Worm (Caenorhabditis elegans) whole organism, L4/young adult: ENCODE data around the gene ZK757.10.

ENCODE experiments used
- dao-5 ChIP-seq: sonication (generic microtip); optimal IDR thresholded peaks from 2 replicates; lab custom pipeline; 2016; ENCODE audit warnings: missing genotype, missing genetic modification characterization, moderate library complexity, missing compliant biosample characterization
- him-1 ChIP-seq: sonication (generic microtip); optimal IDR thresholded peaks from 2 replicates; lab custom pipeline; 2016; ENCODE audit warnings: missing genotype, missing genetic modification reagents, missing genetic modification characterization, missing compliant biosample characterization

- TF ChIP-seq dao-5 (tag; lab: Kevin White, UChicago) (no peak), him-1 (tag; lab: Kevin White, UChicago) (no peak)
These were observed 9.7 kb upstream of the ZK757.10 start for ce11 chrIII:9867352-9867751.
